Fruit fly (Drosophila melanogaster) whole organism: ENCODE results near the gene trem.

Source experiments
- CG8478 ChIP-seq: fragments of >200 bp; optimal IDR thresholded peaks from 2 replicates; lab custom pipeline; 2018; ENCODE audit warnings: inconsistent platforms
- Dll ChIP-seq: fragments of >200 bp; optimal IDR thresholded peaks from 2 replicates; lab custom pipeline; 2017
- EcR ChIP-seq, 2 experiments: fragments of >200 bp; optimal IDR thresholded peaks; 2 replicates each; lab custom pipeline; 2017; ENCODE audit warnings: missing biosample characterization in 2 of 2, missing genetic modification characterization in 2 of 2, missing genetic modification reagents in 2 of 2
- pan ChIP-seq: fragments of >200 bp; optimal IDR thresholded peaks from 2 replicates; lab custom pipeline; 2017
- psq ChIP-seq: fragments of >200 bp; optimal IDR thresholded peaks from 2 replicates; lab custom pipeline; 2017
- usp ChIP-seq: fragments of >200 bp; optimal IDR thresholded peaks from 2 replicates; lab custom pipeline; 2017; ENCODE audit warnings: missing biosample characterization, missing genetic modification characterization, mixed read lengths

- TF ChIP-seq CG8478 (lab: Kevin White, UChicago) = no peak
- no peak for TF ChIP-seq pan (lab: Kevin White, UChicago)
- TF ChIP-seq psq = no peak
- no peak for TF ChIP-seq usp (GFP tag; lab: Kevin White, UChicago)
- TF ChIP-seq EcR (GFP tag; optimal IDR thresholded peaks at IDR 0.05; lab: Kevin White, UChicago) = no peak
- TF ChIP-seq Dll (lab: Kevin White, UChicago) = no peak
Observed at dm6 chr3R:19985376-19985775, 45.7 kb downstream of the trem start.
